Comparison of ENCODE assay signal across 1 fruit fly cellular context in the genomic region with DNA sequence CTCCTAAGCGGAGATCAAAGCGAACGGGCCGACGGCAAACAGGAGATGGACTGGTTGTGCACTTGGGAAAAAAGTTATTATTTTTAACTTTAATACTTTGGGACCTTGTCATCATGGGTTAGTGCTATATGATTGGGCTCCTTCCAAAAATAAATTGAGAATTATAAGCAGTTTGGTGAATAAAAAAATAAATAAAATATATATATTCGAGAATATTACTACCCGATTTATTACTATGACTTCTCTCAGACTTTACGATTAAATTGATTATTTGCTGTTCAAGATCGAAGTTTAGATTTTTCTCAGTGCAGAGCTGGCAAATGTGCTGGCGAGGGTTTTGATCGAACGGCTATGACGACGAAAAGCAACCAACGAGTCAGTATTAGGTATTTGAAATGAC.
TF ChIP-seq lines count a peak whose summit lies in the region.

No protein-coding gene starts in this region.

TF ChIP-seq in whole organism, embryonic, 481 proteins besides CTCF, POLR2A, EP300 and RAD21 (continued from another document and continues in another):
- TF ChIP-seq gfzf (GFP tag; optimal IDR thresholded peaks at IDR 0.05; lab: Kevin White, UChicago) (no peak), CG8944 (GFP tag; optimal IDR thresholded peaks at IDR 0.05; lab: Kevin White, UChicago) (no peak), ara (GFP tag; IDR thresholded peaks at IDR 0.05; lab: Robert Waterston, UW) (peak; percentile 54), Sry-δ (GFP tag; optimal IDR thresholded peaks at IDR 0.05; lab: Kevin White, UChicago) (no peak), Spps (tag; optimal IDR thresholded peaks at IDR 0.05; lab: Kevin White, UChicago) (no peak), klu (GFP tag; IDR thresholded peaks at IDR 0.05; lab: Robert Waterston, UW) (no peak), aop (GFP tag; IDR thresholded peaks at IDR 0.05; lab: Robert Waterston, UW) (no peak), al (GFP tag; IDR thresholded peaks at IDR 0.05; lab: Robert Waterston, UW) (peak; percentile 50), Bteb2 (GFP tag; optimal IDR thresholded peaks at IDR 0.05; lab: Kevin White, UChicago) (no peak), mam (GFP tag; optimal IDR thresholded peaks at IDR 0.05; lab: Kevin White, UChicago) (no peak), CG12659 (GFP tag; optimal IDR thresholded peaks at IDR 0.05; lab: Kevin White, UChicago) (peak; percentile 8), Dad (GFP tag; optimal IDR thresholded peaks at IDR 0.05; lab: Kevin White, UChicago) (no peak), Kr (GFP tag; optimal IDR thresholded peaks at IDR 0.05; lab: Kevin White, UChicago) (no peak), Ets97D (GFP tag; optimal IDR thresholded peaks at IDR 0.05; lab: Kevin White, UChicago) (no peak), Atf6 (GFP tag; IDR thresholded peaks at IDR 0.05; lab: Robert Waterston, UW) (no peak), gcm2 (GFP tag; optimal IDR thresholded peaks at IDR 0.05; lab: Kevin White, UChicago) (no peak), gem (tag; optimal IDR thresholded peaks at IDR 0.05; lab: Kevin White, UChicago) (peak; percentile 75), CHES-1-like (GFP tag; optimal IDR thresholded peaks at IDR 0.05; lab: Kevin White, UChicago) (no peak), dmrt99B (tag; optimal IDR thresholded peaks at IDR 0.05; lab: Kevin White, UChicago) (peak; percentile 71), Nf-YC (tag; optimal IDR thresholded peaks at IDR 0.05; lab: Kevin White, UChicago) (peak; percentile 6), Mrtf (GFP tag; IDR thresholded peaks at IDR 0.05; lab: Robert Waterston, UW) (0 out of 3 replicates have a peak, but pooled peaks have one; percentile 19), phol (tag; optimal IDR thresholded peaks at IDR 0.05; lab: Kevin White, UChicago) (peak; percentile 76), crol (GFP tag; IDR thresholded peaks at IDR 0.05; lab: Robert Waterston, UW) (no peak), sisA (GFP tag; IDR thresholded peaks at IDR 0.05; lab: Robert Waterston, UW) (peak; percentile 61), CG6791 (GFP tag; IDR thresholded peaks at IDR 0.05; lab: Robert Waterston, UW; ENCODE audit: partially characterized antibody) (no peak), CG7271 (tag; optimal IDR thresholded peaks at IDR 0.05; lab: Kevin White, UChicago) (no peak), Ssrp (tag; optimal IDR thresholded peaks at IDR 0.05; lab: Kevin White, UChicago) (peak; percentile 28), H15 (GFP tag; IDR thresholded peaks at IDR 0.05; lab: Robert Waterston, UW) (0 out of 3 replicates have a peak, but pooled peaks have one; percentile 24), CG7963 (GFP tag; IDR thresholded peaks at IDR 0.05; lab: Robert Waterston, UW; ENCODE audit: partially characterized antibody) (no peak), CG7987 (GFP tag; optimal IDR thresholded peaks at IDR 0.05; lab: Kevin White, UChicago) (no peak), Hmx (GFP tag; optimal IDR thresholded peaks at IDR 0.05; lab: Kevin White, UChicago) (no peak), CG11504 (tag; optimal IDR thresholded peaks at IDR 0.05; lab: Kevin White, UChicago) (peak; percentile 74), Lim3 (GFP tag; IDR thresholded peaks at IDR 0.05; lab: Robert Waterston, UW) (no peak), CG12391 (tag; optimal IDR thresholded peaks at IDR 0.05; lab: Kevin White, UChicago) (peak; percentile 53), nau (GFP tag; optimal IDR thresholded peaks at IDR 0.05; lab: Kevin White, UChicago) (no peak), zen (tag; optimal IDR thresholded peaks at IDR 0.05; lab: Kevin White, UChicago) (peak; percentile 58), CG12219 (GFP tag; optimal IDR thresholded peaks at IDR 0.05; lab: Kevin White, UChicago) (no peak), oc (tag; optimal IDR thresholded peaks at IDR 0.05; lab: Kevin White, UChicago) (no peak), hth (optimal IDR thresholded peaks at IDR 0.05; lab: Kevin White, UChicago) (no peak), schlank (tag; optimal IDR thresholded peaks at IDR 0.05; lab: Kevin White, UChicago) (no peak), NC2α (GFP tag; optimal IDR thresholded peaks at IDR 0.05; lab: Kevin White, UChicago) (no peak), Opbp (GFP tag; IDR thresholded peaks at IDR 0.05; lab: Robert Waterston, UW; ENCODE audit: partially characterized antibody) (no peak), Dref (GFP tag; IDR thresholded peaks at IDR 0.05; lab: Robert Waterston, UW) (no peak), lmd (GFP tag; IDR thresholded peaks at IDR 0.05; lab: Robert Waterston, UW) (peak; percentile 60), Sox102F (GFP tag; optimal IDR thresholded peaks at IDR 0.05; lab: Kevin White, UChicago) (peak; percentile 44), CG11085 (GFP tag; IDR thresholded peaks at IDR 0.05; lab: Robert Waterston, UW) (0 out of 2 replicates have a peak, but pooled peaks have one; percentile 19), Lpt (GFP tag; optimal IDR thresholded peaks at IDR 0.05; lab: Kevin White, UChicago) (no peak), odd (GFP tag; optimal IDR thresholded peaks at IDR 0.05; lab: Kevin White, UChicago) (no peak), CG15696 (tag; optimal IDR thresholded peaks at IDR 0.05; lab: Kevin White, UChicago) (peak; percentile 78), ranshi (GFP tag; IDR thresholded peaks at IDR 0.05; lab: Robert Waterston, UW) (no peak), CG12236 (GFP tag; optimal IDR thresholded peaks at IDR 0.05; lab: Kevin White, UChicago) (no peak), tin (GFP tag; optimal IDR thresholded peaks at IDR 0.05; lab: Kevin White, UChicago) (no peak), CG6689 (GFP tag; IDR thresholded peaks at IDR 0.05; lab: Robert Waterston, UW) (0 out of 2 replicates have a peak, but pooled peaks have one; percentile 45), Hr3 (GFP tag; optimal IDR thresholded peaks at IDR 0.05; lab: Kevin White, UChicago) (no peak), hbn (GFP tag; IDR thresholded peaks at IDR 0.05; lab: Robert Waterston, UW; ENCODE audit: partially characterized antibody) (no peak), vvl (GFP tag; IDR thresholded peaks at IDR 0.05; lab: Robert Waterston, UW) (peak; percentile 70), tll (GFP tag; optimal IDR thresholded peaks at IDR 0.05; lab: Kevin White, UChicago) (no peak), kay (GFP tag; optimal IDR thresholded peaks at IDR 0.05; lab: Kevin White, UChicago) (no peak), Usf (GFP tag; optimal IDR thresholded peaks at IDR 0.05; lab: Kevin White, UChicago) (no peak), usp (GFP tag; optimal IDR thresholded peaks at IDR 0.05; lab: Kevin White, UChicago) (no peak), CG17186 (GFP tag; optimal IDR thresholded peaks at IDR 0.05; lab: Kevin White, UChicago) (no peak), Nf-YA (GFP tag; IDR thresholded peaks at IDR 0.05; lab: Robert Waterston, UW) (no peak), Antp (GFP tag; optimal IDR thresholded peaks at IDR 0.05; lab: Kevin White, UChicago) (no peak), Neu2 (GFP tag; optimal IDR thresholded peaks at IDR 0.05; lab: Kevin White, UChicago; ENCODE audit: borderline replicate concordance) (no peak), yki (optimal IDR thresholded peaks at IDR 0.05; lab: Kevin White, UChicago) (no peak), CG7372 (GFP tag; IDR thresholded peaks at IDR 0.05; lab: Robert Waterston, UW) (0 out of 2 replicates have a peak, but pooled peaks have one; percentile 37), D19B (GFP tag; optimal IDR thresholded peaks at IDR 0.05; lab: Kevin White, UChicago) (no peak), Chrac-16 (GFP tag; optimal IDR thresholded peaks at IDR 0.05; lab: Kevin White, UChicago) (no peak), tup (GFP tag; optimal IDR thresholded peaks at IDR 0.05; lab: Kevin White, UChicago) (no peak), CG8089 (GFP tag; optimal IDR thresholded peaks at IDR 0.05; lab: Kevin White, UChicago) (no peak), CG2875 (GFP tag; optimal IDR thresholded peaks at IDR 0.05; lab: Kevin White, UChicago) (no peak), Ravus (GFP tag; IDR thresholded peaks at IDR 0.05; lab: Robert Waterston, UW) (no peak), CG3838 (GFP tag; optimal IDR thresholded peaks at IDR 0.05; lab: Kevin White, UChicago) (no peak), trh (GFP tag; optimal IDR thresholded peaks at IDR 0.05; lab: Kevin White, UChicago) (no peak), grau (tag; optimal IDR thresholded peaks at IDR 0.05; lab: Kevin White, UChicago) (peak; percentile 52), Fer1 (GFP tag; optimal IDR thresholded peaks at IDR 0.05; lab: Kevin White, UChicago) (no peak), fd102C (GFP tag; optimal IDR thresholded peaks at IDR 0.05; lab: Kevin White, UChicago) (no peak), pum (GFP tag; optimal IDR thresholded peaks at IDR 0.05; lab: Kevin White, UChicago) (no peak), CG11456 (GFP tag; IDR thresholded peaks at IDR 0.05; lab: Robert Waterston, UW) (no peak), CG17802 (tag; optimal IDR thresholded peaks at IDR 0.05; lab: Kevin White, UChicago) (no peak), nom (GFP tag; optimal IDR thresholded peaks at IDR 0.05; lab: Kevin White, UChicago) (no peak), slou (GFP tag; optimal IDR thresholded peaks at IDR 0.05; lab: Kevin White, UChicago) (no peak), CG18599 (GFP tag; optimal IDR thresholded peaks at IDR 0.05; lab: Kevin White, UChicago) (peak; percentile 40), CG6765 (GFP tag; optimal IDR thresholded peaks at IDR 0.05; lab: Kevin White, UChicago) (no peak), rib (GFP tag; IDR thresholded peaks at IDR 0.05; lab: Robert Waterston, UW) (no peak), sr (GFP tag; IDR thresholded peaks at IDR 0.05; lab: Robert Waterston, UW) (no peak), zen2 (GFP tag; IDR thresholded peaks at IDR 0.05; lab: Robert Waterston, UW; ENCODE audit: partially characterized antibody) (no peak), Asciz (GFP tag; optimal IDR thresholded peaks at IDR 0.05; lab: Kevin White, UChicago) (peak; percentile 58), CG10147 (GFP tag; optimal IDR thresholded peaks at IDR 0.05; lab: Kevin White, UChicago) (peak; percentile 67), CG11247 (GFP tag; IDR thresholded peaks at IDR 0.05; lab: Robert Waterston, UW) (no peak), CG9817 (tag; optimal IDR thresholded peaks at IDR 0.05; lab: Kevin White, UChicago) (no peak), trem (tag; optimal IDR thresholded peaks at IDR 0.05; lab: Kevin White, UChicago) (peak; percentile 38), gt (GFP tag; IDR thresholded peaks at IDR 0.05; lab: Robert Waterston, UW) (no peak), CG14860 (GFP tag; IDR thresholded peaks at IDR 0.05; lab: Robert Waterston, UW; ENCODE audit: partially characterized antibody) (no peak), D (optimal IDR thresholded peaks at IDR 0.05; lab: Kevin White, UChicago) (no peak), D (GFP tag; optimal IDR thresholded peaks at IDR 0.05; lab: Kevin White, UChicago) (peak; percentile 16), CG16863 (GFP tag; optimal IDR thresholded peaks at IDR 0.05; lab: Kevin White, UChicago) (no peak), Sin3A (optimal IDR thresholded peaks at IDR 0.05; lab: Kevin White, UChicago) (no peak), CG2116 (GFP tag; optimal IDR thresholded peaks at IDR 0.05; lab: Kevin White, UChicago) (no peak), Atf-2 (GFP tag; optimal IDR thresholded peaks at IDR 0.05; lab: Kevin White, UChicago) (no peak), pb (GFP tag; optimal IDR thresholded peaks at IDR 0.05; lab: Kevin White, UChicago) (no peak), br (optimal IDR thresholded peaks at IDR 0.05; lab: Kevin White, UChicago) (no peak), CG15514 (GFP tag; optimal IDR thresholded peaks at IDR 0.05; lab: Kevin White, UChicago) (peak; percentile 21), CG10209 (GFP tag; optimal IDR thresholded peaks at IDR 0.05; lab: Kevin White, UChicago) (no peak), jigr1 (GFP tag; IDR thresholded peaks at IDR 0.05; lab: Robert Waterston, UW) (no peak), kah (GFP tag; optimal IDR thresholded peaks at IDR 0.05; lab: Kevin White, UChicago) (no peak), Rx (GFP tag; IDR thresholded peaks at IDR 0.05; lab: Robert Waterston, UW) (no peak), fd96Cb (tag; optimal IDR thresholded peaks at IDR 0.05; lab: Kevin White, UChicago) (peak; percentile 65), ap (GFP tag; IDR thresholded peaks at IDR 0.05; lab: Robert Waterston, UW) (no peak), nerfin-1 (tag; optimal IDR thresholded peaks at IDR 0.05; lab: Kevin White, UChicago) (peak; percentile 34), CG2202 (tag; optimal IDR thresholded peaks at IDR 0.05; lab: Kevin White, UChicago) (no peak), CG9727 (GFP tag; optimal IDR thresholded peaks at IDR 0.05; lab: Kevin White, UChicago) (peak; percentile 71), stwl (tag; optimal IDR thresholded peaks at IDR 0.05; lab: Kevin White, UChicago) (no peak), CG6854 (GFP tag; optimal IDR thresholded peaks at IDR 0.05; lab: Kevin White, UChicago) (peak; percentile 20), CG14050 (GFP tag; IDR thresholded peaks at IDR 0.05; lab: Robert Waterston, UW) (0 out of 3 replicates have a peak, but pooled peaks have one; percentile 17), CG33557 (GFP tag; optimal IDR thresholded peaks at IDR 0.05; lab: Kevin White, UChicago) (no peak), CG1602 (GFP tag; optimal IDR thresholded peaks at IDR 0.05; lab: Kevin White, UChicago) (no peak), CG12071 (GFP tag; optimal IDR thresholded peaks at IDR 0.05; lab: Kevin White, UChicago) (no peak), Max (GFP tag; optimal IDR thresholded peaks at IDR 0.05; lab: Kevin White, UChicago) (peak; percentile 27), psq (GFP tag; optimal IDR thresholded peaks at IDR 0.05; lab: Kevin White, UChicago) (no peak), CG17829 (tag; optimal IDR thresholded peaks at IDR 0.05; lab: Kevin White, UChicago) (peak; percentile 80), caup (GFP tag; optimal IDR thresholded peaks at IDR 0.05; lab: Kevin White, UChicago; ENCODE audit: severe bottlenecking) (peak; percentile 12), CG6175 (GFP tag; IDR thresholded peaks at IDR 0.05; lab: Robert Waterston, UW) (0 out of 3 replicates have a peak, but pooled peaks have one; percentile 38), Mes4 (GFP tag; optimal IDR thresholded peaks at IDR 0.05; lab: Kevin White, UChicago) (no peak), ftz-f1 (GFP tag; optimal IDR thresholded peaks at IDR 0.05; lab: Kevin White, UChicago) (no peak), CG9437 (GFP tag; optimal IDR thresholded peaks at IDR 0.05; lab: Kevin White, UChicago) (no peak), Sry-β (GFP tag; optimal IDR thresholded peaks at IDR 0.05; lab: Kevin White, UChicago) (no peak), Scr (GFP tag; IDR thresholded peaks at IDR 0.05; lab: Robert Waterston, UW; ENCODE audit: partially characterized antibody) (no peak), unc-4 (GFP tag; IDR thresholded peaks at IDR 0.05; lab: Robert Waterston, UW; ENCODE audit: partially characterized antibody) (no peak), CG2120 (GFP tag; optimal IDR thresholded peaks at IDR 0.05; lab: Kevin White, UChicago) (no peak), Stat92E (GFP tag; optimal IDR thresholded peaks at IDR 0.05; lab: Kevin White, UChicago) (no peak)
